Fruit fly (Drosophila melanogaster): ENCODE data around the gene CG9920.

DNA sequence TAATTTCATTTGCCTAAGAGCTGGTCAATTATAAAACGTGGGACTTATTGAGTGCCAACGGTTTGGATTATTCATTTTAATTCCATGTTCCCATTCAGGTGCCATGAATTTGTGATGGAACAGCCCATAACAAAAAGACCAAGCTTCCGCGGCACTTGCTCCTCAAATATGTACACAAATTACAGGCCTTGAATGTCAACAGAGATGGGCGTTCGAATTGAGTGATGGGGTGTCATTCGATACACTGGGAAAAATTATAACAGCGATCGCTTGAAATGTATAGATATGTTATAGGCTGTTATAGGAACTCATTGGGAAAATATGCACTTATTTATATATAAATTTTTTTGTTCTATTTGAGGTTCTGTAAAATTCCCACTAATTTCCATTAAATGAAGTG lies 18.2 kb upstream of the CG9920 start:
- TF ChIP-seq CG8478 (optimal IDR thresholded peaks at IDR 0.05) = no peak
- TF ChIP-seq CTCF (optimal IDR thresholded peaks at IDR 0.05) = no peak
